Worm (Caenorhabditis elegans) whole organism, L3 larva: ENCODE data around the gene R04F11.2.

Source experiments
- aly-2 ChIP-seq: fragments of 150-350 bp; optimal IDR thresholded peaks from 2 replicates; lab custom pipeline; 2014; ENCODE audit warnings: missing biosample characterization, missing genetic modification characterization
- egl-27 ChIP-seq: sonication (generic microtip); optimal IDR thresholded peaks from 4 replicates; lab custom pipeline; 2017; ENCODE audit warnings: missing biosample characterization, missing genetic modification reagents, missing genetic modification characterization
- egl-5 ChIP-seq: fragments of 150-350 bp; optimal IDR thresholded peaks from 2 replicates; lab custom pipeline; 2017; ENCODE audit warnings: missing biosample characterization, missing genetic modification reagents, missing genetic modification characterization, inconsistent platforms
- elt-3 ChIP-seq, 3 experiments: fragments of 150-350 bp in 1 of 3; sonication (generic microtip) in 2 of 3; optimal IDR thresholded peaks; 2 replicates in 2 of 3; 4 replicates in 1 of 3; lab custom pipeline; 2014 to 2017; ENCODE audit warnings: missing biosample characterization in 3 of 3, missing genetic modification characterization in 3 of 3
- fkh-10 ChIP-seq: sonication (generic microtip); optimal IDR thresholded peaks from 2 replicates; lab custom pipeline; 2017; ENCODE audit warnings: missing biosample characterization, missing genetic modification reagents, missing genetic modification characterization
- lin-15B ChIP-seq: fragments of 150-350 bp; optimal IDR thresholded peaks from 2 replicates; lab custom pipeline; 2014; ENCODE audit warnings: missing biosample characterization, missing genetic modification characterization
- mdl-1 ChIP-seq: fragments of 150-350 bp; optimal IDR thresholded peaks from 2 replicates; lab custom pipeline; 2014; ENCODE audit warnings: missing biosample characterization, missing genetic modification characterization
- nhr-237 ChIP-seq: fragments of 150-350 bp; optimal IDR thresholded peaks from 2 replicates; lab custom pipeline; 2014; ENCODE audit warnings: missing biosample characterization, missing genetic modification characterization
- nhr-25 ChIP-seq: sonication (generic microtip); optimal IDR thresholded peaks from 2 replicates; lab custom pipeline; 2017; ENCODE audit warnings: missing biosample characterization, missing genetic modification characterization
- nhr-77 ChIP-seq: fragments of 150-350 bp; optimal IDR thresholded peaks from 2 replicates; lab custom pipeline; 2014; ENCODE audit warnings: missing biosample characterization, missing genetic modification characterization
- pha-4 ChIP-seq: fragments of 150-350 bp; optimal IDR thresholded peaks from 2 replicates; lab custom pipeline; 2014; ENCODE audit warnings: missing biosample characterization, missing genetic modification reagents, missing genetic modification characterization
- tbx-2 ChIP-seq: sonication (generic microtip); optimal IDR thresholded peaks from 2 replicates; lab custom pipeline; 2016; ENCODE audit warnings: mild to moderate bottlenecking, missing genetic modification characterization, missing compliant biosample characterization
- unc-39 ChIP-seq: sonication (generic microtip); optimal IDR thresholded peaks from 4 replicates; lab custom pipeline; 2017; ENCODE audit warnings: missing biosample characterization, missing genetic modification characterization
- unc-62 ChIP-seq: fragments of 150-350 bp; sonication (generic microtip); optimal IDR thresholded peaks from 4 replicates; lab custom pipeline; 2014; ENCODE audit warnings: missing biosample characterization, missing genetic modification reagents, missing genetic modification characterization

- peak; percentile 1 for TF ChIP-seq egl-27 (tag; lab: Kevin White, UChicago)
- no peak for TF ChIP-seq mdl-1 (tag; lab: Kevin White, UChicago)
- peak; percentile 70 for TF ChIP-seq nhr-25 (tag; lab: Kevin White, UChicago)
- peak; percentile 75 for TF ChIP-seq nhr-77 (tag; lab: Kevin White, UChicago)
- peak; percentile 45 for TF ChIP-seq fkh-10 (GFP tag; lab: Kevin White, UChicago)
- TF ChIP-seq pha-4 (tag; lab: Kevin White, UChicago), result peak; percentile 75
- TF ChIP-seq nhr-237 (tag; lab: Kevin White, UChicago), result no peak
- peak; percentile 13 for TF ChIP-seq unc-62
- TF ChIP-seq elt-3 (tag; optimal IDR thresholded peaks at IDR 0.05; lab: Kevin White, UChicago), result peak in 2 of 3 experiments; percentile 28 to 77
- no peak for TF ChIP-seq unc-39 (tag; lab: Kevin White, UChicago)
- TF ChIP-seq aly-2, result peak; percentile 82
- TF ChIP-seq egl-5 (tag; lab: Kevin White, UChicago), result peak; percentile 58
- TF ChIP-seq lin-15B (tag; lab: Kevin White, UChicago), result peak; percentile 35
- TF ChIP-seq tbx-2 (tag; lab: Kevin White, UChicago), result peak; percentile 95
Observed at ce11 chrV:12303453-12304077, 14.6 kb upstream of the R04F11.2 start.
